Worm (Caenorhabditis elegans) whole organism, L4/young adult: Measurements from ENCODE around the gene xol-1.

Experiments
- W03F9.2 ChIP-seq: fragments of 150-350 bp; optimal IDR thresholded peaks from 2 replicates; lab custom pipeline; 2014; ENCODE audit warnings: missing biosample characterization, missing genetic modification characterization
- dao-5 ChIP-seq: sonication (generic microtip); optimal IDR thresholded peaks from 2 replicates; lab custom pipeline; 2016; ENCODE audit warnings: missing genotype, missing genetic modification characterization, moderate library complexity, missing compliant biosample characterization
- him-1 ChIP-seq: sonication (generic microtip); optimal IDR thresholded peaks from 2 replicates; lab custom pipeline; 2016; ENCODE audit warnings: missing genotype, missing genetic modification reagents, missing genetic modification characterization, missing compliant biosample characterization

The xol-1 gene

DNA sequence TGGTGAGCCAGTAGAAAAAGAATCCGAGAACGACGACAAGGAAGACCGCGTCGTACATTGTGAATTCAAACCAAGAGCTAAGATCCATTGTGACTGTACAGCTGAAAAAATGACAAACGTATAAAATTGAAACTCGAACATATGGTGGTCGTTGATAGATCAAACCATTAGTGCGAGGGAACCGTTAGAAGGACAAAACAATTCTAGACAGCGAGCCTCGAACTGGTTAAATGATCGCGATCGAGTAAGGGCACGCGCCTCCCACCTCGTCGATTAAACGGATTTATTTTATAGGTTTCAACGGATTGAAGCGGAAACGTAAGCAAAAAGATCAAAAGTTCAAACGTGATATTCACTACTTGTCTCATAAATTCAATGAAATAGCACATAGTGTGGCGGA lies 47.4 kb downstream of the xol-1 start, which contains the start of gene vem-1:
TSS of gene vem-1 (minus strand) at position 101 of the 400 bp plus-strand sequence.
- TF ChIP-seq him-1 (tag; lab: Kevin White, UChicago) (no peak), dao-5 (tag; lab: Kevin White, UChicago) (no peak), W03F9.2 (tag; lab: Kevin White, UChicago) (no peak)

DNA sequence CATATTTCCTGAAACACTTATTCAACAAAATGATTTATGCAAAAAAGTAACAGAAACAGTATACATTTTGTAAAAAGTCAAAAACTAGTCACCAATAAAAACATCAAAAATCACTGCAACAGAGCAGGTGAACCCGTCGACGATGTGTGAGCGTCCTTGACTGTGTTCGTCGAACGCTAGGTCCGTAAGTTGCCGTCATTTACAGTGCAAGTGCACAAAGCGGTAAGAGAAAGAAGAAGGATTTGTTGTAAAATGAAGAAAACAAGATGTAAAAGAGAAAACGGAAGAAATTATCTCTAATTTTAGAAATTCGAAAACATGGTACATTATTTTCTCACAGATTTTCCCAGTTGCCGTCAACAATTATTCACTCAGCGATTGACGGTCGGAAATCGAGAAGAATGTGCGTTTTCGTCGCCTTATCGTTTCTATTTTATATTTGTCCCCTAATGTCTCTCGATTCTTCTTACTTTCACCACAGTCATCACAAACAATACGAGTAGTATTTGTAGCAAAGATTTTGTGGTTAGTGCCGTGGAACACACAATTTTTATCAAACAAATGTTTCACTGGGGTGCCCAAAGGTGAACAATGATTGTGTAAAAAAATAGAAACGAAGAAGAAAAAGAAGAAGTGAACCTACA lies 48.3 kb downstream of the xol-1 start:
- TF ChIP-seq dao-5 (tag; lab: Kevin White, UChicago) (no peak), him-1 (tag; lab: Kevin White, UChicago) (no peak), W03F9.2 (tag; lab: Kevin White, UChicago) (no peak)

- TF ChIP-seq W03F9.2 (tag; lab: Kevin White, UChicago) (no peak), him-1 (tag; lab: Kevin White, UChicago) (no peak)
Observed at ce11 chrX:8089916-8090315, 48.8 kb downstream of the xol-1 start.
